Worm (Caenorhabditis elegans) whole organism, dauer: ENCODE results near the gene F01D4.8.

Source experiments
- unc-62 ChIP-seq: sonication (generic microtip); optimal IDR thresholded peaks from 2 replicates; lab custom pipeline; 2017; ENCODE audit warnings: missing biosample characterization, missing genetic modification reagents, missing genetic modification characterization

Gene F01D4.8

ce11 chrIV:10453001-10453400 is at the start of gene F01D4.8:
F01D4.8 (minus strand) TSS chrIV:10453101.
- TF ChIP-seq unc-62 (GFP tag; lab: Kevin White, UChicago) = no peak

- TF ChIP-seq unc-62 (GFP tag; lab: Kevin White, UChicago) = no peak
Observed at ce11 chrIV:10502345-10502744, 49.4 kb upstream of the F01D4.8 start.

ce11 chrIV:10501550-10502240 is 48.8 kb upstream of the F01D4.8 start, which contains the start of gene tax-6:
tax-6 (minus strand) TSS chrIV:10501600.
- TF ChIP-seq unc-62 (GFP tag; lab: Kevin White, UChicago) = no peak

ce11 chrIV:10500481-10500880 is 47.6 kb upstream of the F01D4.8 start:
- TF ChIP-seq unc-62 (GFP tag; lab: Kevin White, UChicago) = no peak

- no peak for TF ChIP-seq unc-62 (GFP tag; lab: Kevin White, UChicago)
Observed at ce11 chrIV:10499948-10500356, 47.1 kb upstream of the F01D4.8 start.

ce11 chrIV:10498401-10498800 is 45.5 kb upstream of the F01D4.8 start:
- TF ChIP-seq unc-62 (GFP tag; lab: Kevin White, UChicago) = no peak

- TF ChIP-seq unc-62 (GFP tag; lab: Kevin White, UChicago) = no peak
Observed at ce11 chrIV:10489409-10489808, 36.5 kb upstream of the F01D4.8 start.

ce11 chrIV:10483607-10484117 is 30.8 kb upstream of the F01D4.8 start, which contains the start of the genes F01D4.5 and ced-5:
F01D4.5 (minus strand) TSS chrIV:10483657.
ced-5 (plus strand) TSS chrIV:10484110.
- TF ChIP-seq unc-62 (GFP tag; lab: Kevin White, UChicago) = no peak

ce11 chrIV:10482585-10482984 is 29.7 kb upstream of the F01D4.8 start:
- TF ChIP-seq unc-62 (GFP tag; lab: Kevin White, UChicago) = no peak

ce11 chrIV:10481695-10482094 is 28.8 kb upstream of the F01D4.8 start, which contains the start of gene egl-21:
egl-21 (minus strand) TSS chrIV:10481844.
- no peak for TF ChIP-seq unc-62 (GFP tag; lab: Kevin White, UChicago)

- no peak for TF ChIP-seq unc-62 (GFP tag; lab: Kevin White, UChicago)
Observed at ce11 chrIV:10475234-10475633, 22.3 kb upstream of the F01D4.8 start.

ce11 chrIV:10472478-10472877 is 19.6 kb upstream of the F01D4.8 start, which contains the start of gene bgnt-1.1:
bgnt-1.1 (plus strand) TSS chrIV:10472778.
- TF ChIP-seq unc-62 (GFP tag; lab: Kevin White, UChicago) = no peak

- no peak for TF ChIP-seq unc-62 (GFP tag; lab: Kevin White, UChicago)
Observed at ce11 chrIV:10469494-10469893, 16.6 kb upstream of the F01D4.8 start, which contains the start of gene ugt-44. ugt-44 (plus strand) TSS chrIV:10469741.

ce11 chrIV:10468662-10469061 is 15.8 kb upstream of the F01D4.8 start:
- no peak for TF ChIP-seq unc-62 (GFP tag; lab: Kevin White, UChicago)

ce11 chrIV:10467347-10467746 is 14.4 kb upstream of the F01D4.8 start:
- TF ChIP-seq unc-62 (GFP tag; lab: Kevin White, UChicago) = no peak

- no peak for TF ChIP-seq unc-62 (GFP tag; lab: Kevin White, UChicago)
Observed at ce11 chrIV:10466398-10466797, 13.5 kb upstream of the F01D4.8 start.

- TF ChIP-seq unc-62 (GFP tag; lab: Kevin White, UChicago) = no peak
Observed at ce11 chrIV:10465764-10466163, 12.9 kb upstream of the F01D4.8 start.
